Fruit fly (Drosophila melanogaster) whole organism, wandering third instar larva: Measurements from ENCODE around the gene CG13097.

Source experiments
- Abd-B ChIP-seq: fragments of >200 bp; optimal IDR thresholded peaks from 2 replicates; lab custom pipeline; 2017; ENCODE audit warnings: missing biosample characterization, missing genetic modification characterization
- CG32264 ChIP-seq: fragments of 200-800 bp; sonication (Bioruptor generic); optimal IDR thresholded peaks from 2 replicates; lab custom pipeline; 2016; ENCODE audit warnings: missing biosample characterization, missing genetic modification characterization
- CG9705 ChIP-seq: fragments of 200-800 bp; sonication (Bioruptor generic); optimal IDR thresholded peaks from 2 replicates; lab custom pipeline; 2018; ENCODE audit warnings: missing biosample characterization, mild to moderate bottlenecking, missing genetic modification characterization
- CrebA ChIP-seq: fragments of 200-800 bp; sonication (Bioruptor generic); optimal IDR thresholded peaks from 2 replicates; lab custom pipeline; 2016; ENCODE audit warnings: missing biosample characterization, mild to moderate bottlenecking, missing genetic modification characterization, borderline replicate concordance
- Dfd ChIP-seq: fragments of >200 bp; optimal IDR thresholded peaks from 2 replicates; lab custom pipeline; 2017; ENCODE audit warnings: missing biosample characterization, missing genetic modification characterization
- Dif ChIP-seq: fragments of 200-275, 200-300 bp; sonication (Bioruptor generic); optimal IDR thresholded peaks from 2 replicates; lab custom pipeline; 2018; ENCODE audit warnings: missing biosample characterization, missing genetic modification characterization; ENCODE audit not compliant: partially characterized antibody
- GATAd ChIP-seq: sonication (Bioruptor generic); optimal IDR thresholded peaks from 2 replicates; lab custom pipeline; 2016; ENCODE audit warnings: missing biosample characterization, missing genetic modification characterization
- HLH106 ChIP-seq: fragments of 200-800 bp; optimal IDR thresholded peaks from 3 replicates; lab custom pipeline; 2019; ENCODE audit warnings: missing biosample characterization, mild to moderate bottlenecking, missing genetic modification characterization, moderate library complexity
- Hnf4 ChIP-seq: fragments of 200-800 bp; sonication (Bioruptor generic); optimal IDR thresholded peaks from 2 replicates; lab custom pipeline; 2016; ENCODE audit warnings: missing biosample characterization, mild to moderate bottlenecking, missing genetic modification characterization
- Hr78 ChIP-seq: fragments of >200 bp; optimal IDR thresholded peaks from 2 replicates; lab custom pipeline; 2017; ENCODE audit warnings: missing biosample characterization, missing genetic modification characterization
- Hr83 ChIP-seq: fragments of 200-300 bp; sonication (Bioruptor generic); optimal IDR thresholded peaks from 2 replicates; lab custom pipeline; 2016; ENCODE audit warnings: missing biosample characterization, mild to moderate bottlenecking, missing genetic modification characterization, moderate library complexity; ENCODE audit not compliant: poor library complexity, severe bottlenecking
- Jra ChIP-seq: sonication (Bioruptor generic); optimal IDR thresholded peaks from 2 replicates; lab custom pipeline; 2016; ENCODE audit warnings: missing biosample characterization, missing genetic modification characterization
- Mio ChIP-seq: sonication (Bioruptor generic); optimal IDR thresholded peaks from 2 replicates; lab custom pipeline; 2016; ENCODE audit warnings: missing biosample characterization, missing genetic modification characterization
- Myc ChIP-seq: fragments of >200 bp; optimal IDR thresholded peaks from 2 replicates; lab custom pipeline; 2017
- N ChIP-seq: fragments of >200 bp; optimal IDR thresholded peaks from 2 replicates; lab custom pipeline; 2018; ENCODE audit warnings: missing biosample characterization, missing external identifiers, missing genetic modification characterization
- OdsH ChIP-seq: fragments of 200-800 bp; sonication (Bioruptor generic); optimal IDR thresholded peaks from 2 replicates; lab custom pipeline; 2016; ENCODE audit warnings: missing biosample characterization, mild to moderate bottlenecking, missing genetic modification characterization
- Rel ChIP-seq, 2 experiments: fragments of 200-800 bp; sonication (Bioruptor generic) in 1 of 2; optimal IDR thresholded peaks; 2 replicates in 1 of 2; 3 replicates in 1 of 2; lab custom pipeline; 2016 to 2019; ENCODE audit warnings: mild to moderate bottlenecking in 2 of 2, missing biosample characterization in 2 of 2, missing genetic modification characterization in 2 of 2, moderate library complexity in 1 of 2
- Sp1 ChIP-seq: fragments of 200-800 bp; sonication (Bioruptor generic); optimal IDR thresholded peaks from 3 replicates; lab custom pipeline; 2019; ENCODE audit warnings: missing biosample characterization, mild to moderate bottlenecking, missing genetic modification characterization, moderate library complexity
- Vsx2 ChIP-seq: fragments of 200-300, 225-300 bp; sonication (Bioruptor generic); optimal IDR thresholded peaks from 2 replicates; lab custom pipeline; 2018; ENCODE audit warnings: missing biosample characterization, missing genetic modification characterization; ENCODE audit not compliant: partially characterized antibody
- br ChIP-seq: fragments of 200-800 bp; sonication (Bioruptor generic); optimal IDR thresholded peaks from 2 replicates; lab custom pipeline; 2016; ENCODE audit warnings: missing biosample characterization, missing genetic modification characterization
- brk ChIP-seq: fragments of 200-800 bp; sonication (Bioruptor generic); optimal IDR thresholded peaks from 2 replicates; lab custom pipeline; 2016; ENCODE audit warnings: missing biosample characterization, mild to moderate bottlenecking, missing genetic modification characterization
- dl ChIP-seq, 2 experiments: fragments of 175-275, 200-275 bp in 1 of 2; fragments of 200-275 bp in 1 of 2; sonication (Bioruptor generic); optimal IDR thresholded peaks; lab custom pipeline; 2018; ENCODE audit warnings: mild to moderate bottlenecking in 2 of 2, missing biosample characterization in 2 of 2, missing genetic modification characterization in 2 of 2, moderate library complexity in 2 of 2; ENCODE audit not compliant: partially characterized antibody in 2 of 2, insufficient read depth in 1 of 2
- dmrt93B ChIP-seq: fragments of 200-800 bp; sonication (Bioruptor generic); optimal IDR thresholded peaks from 2 replicates; lab custom pipeline; 2018; ENCODE audit warnings: missing biosample characterization, mild to moderate bottlenecking, missing genetic modification characterization
- dsf ChIP-seq: sonication (Bioruptor generic); optimal IDR thresholded peaks from 2 replicates; lab custom pipeline; 2016; ENCODE audit warnings: missing biosample characterization, missing genetic modification characterization, borderline replicate concordance
- ey ChIP-seq: fragments of 200-800 bp; sonication (Bioruptor generic); optimal IDR thresholded peaks from 2 replicates; lab custom pipeline; 2016; ENCODE audit warnings: missing biosample characterization, missing genetic modification characterization
- foxo ChIP-seq, 2 experiments: fragments of 200-800 bp; sonication (Bioruptor generic); optimal IDR thresholded peaks; 2 replicates in 1 of 2; 3 replicates in 1 of 2; lab custom pipeline; 2016 to 2017; ENCODE audit warnings: missing biosample characterization in 2 of 2, missing genetic modification characterization in 2 of 2
- fru ChIP-seq: fragments of 200-800 bp; sonication (Bioruptor generic); optimal IDR thresholded peaks from 3 replicates; lab custom pipeline; 2016; ENCODE audit warnings: missing biosample characterization, mild to moderate bottlenecking, missing genetic modification characterization
- h ChIP-seq: fragments of 200-800 bp; sonication (Bioruptor generic); optimal IDR thresholded peaks from 3 replicates; lab custom pipeline; 2016; ENCODE audit warnings: missing biosample characterization, mild to moderate bottlenecking, missing genetic modification characterization
- jim ChIP-seq: fragments of 175-275, 200-325 bp; sonication (Bioruptor generic); optimal IDR thresholded peaks from 2 replicates; lab custom pipeline; 2016; ENCODE audit warnings: missing biosample characterization, mild to moderate bottlenecking, missing genetic modification characterization
- lola ChIP-seq: fragments of >200 bp; optimal IDR thresholded peaks from 2 replicates; lab custom pipeline; 2017; ENCODE audit warnings: missing biosample characterization, missing genetic modification characterization
- pan ChIP-seq: fragments of >200 bp; optimal IDR thresholded peaks from 2 replicates; lab custom pipeline; 2017
- psq ChIP-seq: fragments of 200-800 bp; sonication (Bioruptor generic); optimal IDR thresholded peaks from 3 replicates; lab custom pipeline; 2017; ENCODE audit warnings: missing biosample characterization, mild to moderate bottlenecking, missing genetic modification characterization, moderate library complexity
- rgr ChIP-seq: fragments of 200-800 bp; sonication (Bioruptor generic); optimal IDR thresholded peaks from 3 replicates; lab custom pipeline; 2016; ENCODE audit warnings: missing biosample characterization, mild to moderate bottlenecking, missing genetic modification characterization
- sage ChIP-seq: fragments of 200-800 bp; sonication (Bioruptor generic); optimal IDR thresholded peaks from 2 replicates; lab custom pipeline; 2016; ENCODE audit warnings: missing biosample characterization, mild to moderate bottlenecking, missing genetic modification characterization
- sv ChIP-seq: fragments of 200-800 bp; sonication (Bioruptor generic); optimal IDR thresholded peaks from 3 replicates; lab custom pipeline; 2016; ENCODE audit warnings: missing biosample characterization, missing genetic modification characterization
- tai ChIP-seq: sonication (Bioruptor generic); optimal IDR thresholded peaks from 2 replicates; lab custom pipeline; 2016; ENCODE audit warnings: missing biosample characterization, missing genetic modification characterization
- usp ChIP-seq: fragments of >200 bp; optimal IDR thresholded peaks from 2 replicates; lab custom pipeline; 2017; ENCODE audit warnings: missing biosample characterization, missing genetic modification characterization
- woc ChIP-seq: sonication (Bioruptor generic); optimal IDR thresholded peaks from 2 replicates; lab custom pipeline; 2016; ENCODE audit warnings: missing biosample characterization, mild to moderate bottlenecking, missing genetic modification characterization

CG13097 gene

dm6 chr2L:8553789-8554626 lies 39.3 kb upstream of the CG13097 start:
- TF ChIP-seq lola (GFP tag; lab: Kevin White, UChicago) (no peak), Hr78 (GFP tag; lab: Kevin White, UChicago) (no peak), pan (lab: Kevin White, UChicago) (no peak), HLH106 (tag; lab: Kevin White, UChicago) (peak; percentile 28), CG9705 (GFP tag; lab: Kevin White, UChicago) (no peak), Vsx2 (no peak), Dfd (GFP tag; lab: Kevin White, UChicago) (no peak), dsf (GFP tag; lab: Kevin White, UChicago) (no peak), brk (GFP tag; lab: Kevin White, UChicago) (no peak), CrebA (GFP tag; lab: Kevin White, UChicago) (no peak), OdsH (GFP tag; lab: Kevin White, UChicago) (no peak), Hnf4 (GFP tag; lab: Kevin White, UChicago) (peak; percentile 17), Sp1 (GFP tag; lab: Kevin White, UChicago) (peak; percentile 8), Rel (GFP tag; optimal IDR thresholded peaks at IDR 0.05; lab: Kevin White, UChicago) (no peak), Rel (tag; optimal IDR thresholded peaks at IDR 0.05; lab: Kevin White, UChicago) (no peak), foxo (GFP tag; optimal IDR thresholded peaks at IDR 0.05; lab: Kevin White, UChicago) (peak in 1 of 2 experiments; percentile 27), Hr83 (GFP tag; lab: Kevin White, UChicago) (no peak), ey (GFP tag; lab: Kevin White, UChicago) (peak; percentile 45), N (GFP tag; lab: Kevin White, UChicago) (no peak), sv (GFP tag; lab: Kevin White, UChicago) (no peak), tai (GFP tag; lab: Kevin White, UChicago) (no peak), usp (GFP tag; lab: Kevin White, UChicago) (no peak), br (GFP tag; lab: Kevin White, UChicago) (peak; percentile 36), rgr (peak; percentile 59), Abd-B (GFP tag; lab: Kevin White, UChicago) (no peak), CG32264 (GFP tag; lab: Kevin White, UChicago) (no peak), jim (GFP tag; lab: Kevin White, UChicago) (no peak), fru (GFP tag; lab: Kevin White, UChicago) (peak; percentile 70), dl (GFP tag; optimal IDR thresholded peaks at IDR 0.05; lab: Kevin White, UChicago; ENCODE audit: insufficient read depth in 1 of 2, partially characterized antibody in 2 of 2) (no peak), sage (GFP tag; lab: Kevin White, UChicago) (no peak), Jra (GFP tag; lab: Kevin White, UChicago) (no peak), Mio (GFP tag; lab: Kevin White, UChicago) (no peak), GATAd (no peak), psq (GFP tag; lab: Kevin White, UChicago) (peak; percentile 51), woc (GFP tag; lab: Kevin White, UChicago) (no peak), dmrt93B (GFP tag; lab: Kevin White, UChicago) (no peak), Dif (GFP tag; lab: Kevin White, UChicago) (no peak), Myc (lab: Kevin White, UChicago) (no peak), h (GFP tag; lab: Kevin White, UChicago) (peak; percentile 45)

dm6 chr2L:8552472-8552871 lies 37.8 kb upstream of the CG13097 start:
- TF ChIP-seq pan (lab: Kevin White, UChicago) (no peak), foxo (GFP tag; optimal IDR thresholded peaks at IDR 0.05; lab: Kevin White, UChicago) (peak in 1 of 2 experiments; percentile 17), brk (GFP tag; lab: Kevin White, UChicago) (no peak), h (GFP tag; lab: Kevin White, UChicago) (peak; percentile 15), rgr (no peak), fru (GFP tag; lab: Kevin White, UChicago) (no peak), OdsH (GFP tag; lab: Kevin White, UChicago) (no peak)
